Worm (Caenorhabditis elegans): ENCODE results near the gene cdd-2.

ce11 chrIV:7523744-7524143 is 23.9 kb downstream of the cdd-2 start:
- TF ChIP-seq mep-1 (tag; optimal IDR thresholded peaks at IDR 0.05), result no peak
- TF ChIP-seq mab-5 (tag; optimal IDR thresholded peaks at IDR 0.05), result no peak
- TF ChIP-seq mls-2 (tag; optimal IDR thresholded peaks at IDR 0.05), result no peak
- TF ChIP-seq unc-62 (GFP tag; optimal IDR thresholded peaks at IDR 0.05), result no peak
- TF ChIP-seq ceh-83 (GFP tag; optimal IDR thresholded peaks at IDR 0.05), result no peak
- no peak for TF ChIP-seq lin-13 (tag; optimal IDR thresholded peaks at IDR 0.05)
- no peak for TF ChIP-seq ceh-43 (GFP tag; optimal IDR thresholded peaks at IDR 0.05)
- no peak for TF ChIP-seq snpc-4 (tag; optimal IDR thresholded peaks at IDR 0.05)
- TF ChIP-seq nhr-76 (tag; optimal IDR thresholded peaks at IDR 0.05), result no peak
- no peak for TF ChIP-seq nhr-28 (tag; optimal IDR thresholded peaks at IDR 0.05)
- no peak for TF ChIP-seq elt-3 (tag; optimal IDR thresholded peaks at IDR 0.05)
